Worm (Caenorhabditis elegans) whole organism, L4 larva: ENCODE data around the gene nas-20.

Experiments
- dmd-8 ChIP-seq: fragments of 200-800 bp; sonication (Bioruptor generic); IDR thresholded peaks from 2 replicates; pipeline ENCODE4 v1.3.6; 2022; ENCODE audit warnings: missing genetic modification characterization, missing compliant biosample characterization
- egl-27 ChIP-seq: sonication (generic microtip); optimal IDR thresholded peaks from 3 replicates; lab custom pipeline; 2017; ENCODE audit warnings: missing biosample characterization, missing genetic modification reagents, missing genetic modification characterization
- gei-8 ChIP-seq: fragments of 200-800 bp; sonication (Bioruptor generic); optimal IDR thresholded peaks from 2 replicates; lab custom pipeline; 2018; ENCODE audit warnings: mild to moderate bottlenecking, missing genetic modification characterization, missing compliant biosample characterization
- lsy-2 ChIP-seq, 2 experiments: fragments of 150-350 bp in 1 of 2; sonication (generic microtip) in 1 of 2; optimal IDR thresholded peaks; 2 replicates each; lab custom pipeline; 2014 to 2017; ENCODE audit warnings: missing biosample characterization in 2 of 2, missing genetic modification characterization in 2 of 2
- nhr-237 ChIP-seq: sonication (generic microtip); optimal IDR thresholded peaks from 2 replicates; lab custom pipeline; 2017; ENCODE audit warnings: missing biosample characterization, missing genetic modification characterization
- nhr-25 ChIP-seq: sonication (generic microtip); optimal IDR thresholded peaks from 2 replicates; lab custom pipeline; 2017; ENCODE audit warnings: missing genetic modification characterization, mild to moderate bottlenecking, missing compliant biosample characterization, antibody characterized with exemption, moderate library complexity, borderline replicate concordance; ENCODE audit not compliant: insufficient read depth
- nhr-28 ChIP-seq: fragments of 150-350 bp; optimal IDR thresholded peaks from 2 replicates; lab custom pipeline; 2014; ENCODE audit warnings: missing biosample characterization, missing genetic modification characterization
- skn-1 ChIP-seq: fragments of 150-350 bp; optimal IDR thresholded peaks from 2 replicates; lab custom pipeline; 2014; ENCODE audit warnings: missing biosample characterization, missing genetic modification characterization

DNA sequence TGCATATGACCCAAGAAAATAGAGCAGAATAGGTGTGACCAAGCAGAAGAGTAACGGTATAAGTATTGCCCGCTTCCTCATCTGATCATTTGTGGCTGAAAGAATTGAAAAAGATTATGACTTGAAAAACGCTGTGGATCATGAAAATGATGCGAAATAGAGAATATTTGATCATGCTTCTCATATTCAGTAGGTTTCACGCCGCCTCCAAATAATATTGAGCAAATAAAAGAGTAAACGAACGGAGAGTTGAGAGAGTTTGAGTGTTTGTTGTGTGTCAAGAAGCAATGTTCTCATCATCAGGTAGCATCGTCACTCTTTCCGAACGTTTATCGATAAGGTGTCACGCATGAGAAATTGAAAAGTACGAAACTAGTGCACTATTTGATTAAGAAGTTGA, 24.2 kb upstream of the nas-20 start, which contains the start of gene htrl-1:
- TF ChIP-seq skn-1 (tag; lab: Kevin White, UChicago) (no peak), nhr-25 (tag; lab: Kevin White, UChicago) (no peak), gei-8 (GFP tag; lab: Kevin White, UChicago) (no peak), dmd-8 (no peak), nhr-237 (tag; lab: Kevin White, UChicago) (no peak), egl-27 (no peak), nhr-28 (tag; lab: Kevin White, UChicago) (no peak), lsy-2 (tag; optimal IDR thresholded peaks at IDR 0.05; lab: Kevin White, UChicago) (no peak)
